Fruit fly (Drosophila melanogaster): Measurements from ENCODE around the gene CG18557.

CG18557 gene

DNA sequence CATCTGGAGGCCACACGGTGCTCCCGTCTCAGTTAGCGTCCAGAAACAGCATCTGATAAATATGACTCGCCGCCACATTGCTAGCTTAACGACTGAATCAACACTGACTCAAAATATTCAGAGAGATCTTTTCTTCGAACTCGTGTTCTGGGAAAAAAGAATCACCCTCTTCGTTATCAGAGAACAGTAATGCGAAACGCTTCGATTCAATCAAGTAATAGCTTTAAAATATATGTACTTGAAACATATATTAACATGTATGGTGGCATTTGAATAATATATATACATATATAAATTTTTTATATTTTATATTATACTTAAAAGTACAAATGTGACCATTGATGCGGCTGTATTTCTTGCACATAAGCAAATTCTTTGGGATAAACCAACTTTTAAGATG lies at the start of gene CG18557:
Gene CG18557 (minus strand): TSS at position 101 of the 400 bp plus-strand sequence.
- peak; percentile 77 for TF ChIP-seq svp (GFP tag)
- no peak for TF ChIP-seq ss (GFP tag; optimal IDR thresholded peaks at IDR 0.05)

DNA sequence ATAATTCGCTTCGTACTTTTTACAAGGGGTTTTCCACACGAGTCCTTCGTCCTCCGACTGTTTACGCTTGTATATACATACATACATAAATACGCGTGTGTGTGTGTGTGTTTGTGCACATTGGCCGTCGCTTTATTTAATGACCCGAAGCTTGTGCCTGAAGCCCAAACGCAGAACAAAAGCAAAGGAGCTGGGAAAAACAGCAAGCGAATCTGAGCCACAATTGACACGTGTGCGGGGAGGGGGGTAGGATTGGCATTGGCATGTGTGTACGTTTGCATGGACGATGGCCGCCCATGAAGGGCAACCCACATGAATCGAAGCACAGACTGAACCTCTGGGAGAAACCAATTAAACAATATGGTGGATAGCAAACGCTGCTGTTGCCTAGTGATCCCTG lies 48.8 kb upstream of the CG18557 start:
- TF ChIP-seq CG15336 (GFP tag; IDR thresholded peaks at IDR 0.05): no peak
- no peak for TF ChIP-seq CG6792 (GFP tag; optimal IDR thresholded peaks at IDR 0.05)
- TF ChIP-seq fd85E (GFP tag; optimal IDR thresholded peaks at IDR 0.05): no peak
- no peak for TF ChIP-seq CG32006 (GFP tag; optimal IDR thresholded peaks at IDR 0.05)
- TF ChIP-seq CG3032 (tag; optimal IDR thresholded peaks at IDR 0.05): no peak

DNA sequence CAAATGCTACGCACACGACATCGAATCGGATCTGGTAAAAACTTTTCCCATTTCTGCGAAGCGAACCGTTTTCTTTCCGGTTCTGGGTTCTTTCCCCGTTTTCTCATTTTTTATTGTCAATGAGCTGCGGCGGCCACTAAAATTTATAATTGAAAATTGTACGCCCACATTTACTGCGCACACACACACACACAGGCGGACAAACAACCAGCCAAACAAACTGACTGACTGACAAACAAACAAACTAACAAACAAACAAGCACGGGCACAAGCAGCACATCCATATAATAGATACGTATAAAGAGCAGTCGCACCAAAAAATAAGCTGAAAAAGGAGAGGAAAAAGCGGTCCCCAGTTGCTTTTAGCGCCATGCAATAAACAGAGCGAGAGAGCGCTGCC lies 45.7 kb upstream of the CG18557 start:
- TF ChIP-seq fkh (GFP tag; optimal IDR thresholded peaks at IDR 0.05): peak; percentile 61
- TF ChIP-seq CG6276 (GFP tag; optimal IDR thresholded peaks at IDR 0.05): no peak
- no peak for TF ChIP-seq CG6792 (GFP tag; optimal IDR thresholded peaks at IDR 0.05)
- TF ChIP-seq CG11902 (GFP tag; optimal IDR thresholded peaks at IDR 0.05): no peak

DNA sequence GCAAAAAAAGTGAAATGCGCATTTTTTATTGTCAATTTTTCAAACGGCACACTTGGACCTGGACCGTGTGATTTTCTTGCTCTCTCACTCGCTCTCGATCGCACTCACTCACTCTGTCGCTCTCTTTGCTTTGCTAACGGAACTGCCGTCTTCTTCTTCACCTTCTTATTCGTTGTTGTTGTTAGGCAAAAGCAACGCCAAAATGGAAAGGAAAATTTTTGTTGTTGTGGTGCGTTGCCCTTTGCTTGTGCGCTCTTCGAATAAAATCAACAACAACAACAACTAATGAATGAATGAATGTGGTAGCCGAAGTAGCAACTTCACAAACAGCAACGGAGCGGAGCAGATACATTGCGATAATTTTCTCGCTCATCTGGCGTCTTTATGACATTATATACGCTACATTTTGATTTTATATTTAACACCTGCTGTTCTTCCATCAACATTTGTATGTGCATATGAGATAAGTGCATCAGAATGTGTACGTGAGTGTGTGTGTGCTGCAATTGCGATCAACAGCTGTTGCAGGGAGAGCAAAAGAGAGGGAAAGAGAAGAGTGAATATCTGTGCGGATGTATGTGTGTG lies 43.4 kb upstream of the CG18557 start:
- TF ChIP-seq achi (GFP tag; optimal IDR thresholded peaks at IDR 0.05) (no peak), Met (GFP tag; optimal IDR thresholded peaks at IDR 0.05) (peak; percentile 13), CG6163 (GFP tag; IDR thresholded peaks at IDR 0.05) (no peak), dac (GFP tag; optimal IDR thresholded peaks at IDR 0.05) (no peak), CG6276 (GFP tag; optimal IDR thresholded peaks at IDR 0.05) (peak; percentile 63), CG10669 (GFP tag; optimal IDR thresholded peaks at IDR 0.05) (no peak), Ets21C (GFP tag; optimal IDR thresholded peaks at IDR 0.05) (no peak), CG1621 (tag; optimal IDR thresholded peaks at IDR 0.05) (no peak), spab (GFP tag; optimal IDR thresholded peaks at IDR 0.05) (no peak), CG32006 (GFP tag; optimal IDR thresholded peaks at IDR 0.05) (no peak), CG6808 (GFP tag; optimal IDR thresholded peaks at IDR 0.05) (no peak), CG10631 (GFP tag; optimal IDR thresholded peaks at IDR 0.05) (no peak), CG11762 (GFP tag; optimal IDR thresholded peaks at IDR 0.05; ENCODE audit: insufficient read depth) (no peak), CG7368 (GFP tag; optimal IDR thresholded peaks at IDR 0.05) (no peak), CG11294 (GFP tag; IDR thresholded peaks at IDR 0.05) (no peak), fd59A (GFP tag; optimal IDR thresholded peaks at IDR 0.05) (no peak), Eip75B (GFP tag; optimal IDR thresholded peaks at IDR 0.05) (no peak), topi (GFP tag; optimal IDR thresholded peaks at IDR 0.05) (no peak), CG4318 (GFP tag; optimal IDR thresholded peaks at IDR 0.05) (no peak), net (GFP tag; optimal IDR thresholded peaks at IDR 0.05) (no peak), Gug (GFP tag; IDR thresholded peaks at IDR 0.05) (no peak), CG8632 (GFP tag; optimal IDR thresholded peaks at IDR 0.05) (no peak), CG8319 (GFP tag; optimal IDR thresholded peaks at IDR 0.05) (no peak), CG31627 (GFP tag; optimal IDR thresholded peaks at IDR 0.05) (no peak), Smox (GFP tag; optimal IDR thresholded peaks at IDR 0.05) (no peak), Sox102F (GFP tag; optimal IDR thresholded peaks at IDR 0.05) (no peak), svp (GFP tag) (peak; percentile 81), eg (GFP tag; IDR thresholded peaks at IDR 0.05) (no peak), Eip93F (GFP tag; optimal IDR thresholded peaks at IDR 0.05) (no peak), CG3032 (tag; optimal IDR thresholded peaks at IDR 0.05) (no peak), fd85E (GFP tag; optimal IDR thresholded peaks at IDR 0.05) (no peak), CG34406 (GFP tag; optimal IDR thresholded peaks at IDR 0.05) (no peak), CG9139 (GFP tag; optimal IDR thresholded peaks at IDR 0.05) (no peak), esn (GFP tag; optimal IDR thresholded peaks at IDR 0.05) (no peak), CG6854 (GFP tag; optimal IDR thresholded peaks at IDR 0.05) (no peak), Hr38 (GFP tag; optimal IDR thresholded peaks at IDR 0.05) (no peak), CG8119 (GFP tag; IDR thresholded peaks at IDR 0.05) (no peak), CG6792 (GFP tag; optimal IDR thresholded peaks at IDR 0.05) (no peak), vri (GFP tag; optimal IDR thresholded peaks at IDR 0.05) (peak; percentile 50), Hr39 (GFP tag; optimal IDR thresholded peaks at IDR 0.05) (no peak), OdsH (GFP tag; optimal IDR thresholded peaks at IDR 0.05) (no peak), fkh (GFP tag; optimal IDR thresholded peaks at IDR 0.05) (peak; percentile 47)
